Fruit fly (Drosophila melanogaster): Measurements from ENCODE around the gene CG4199.

Gene CG4199

dm6 chrX:2071878-2072817 lies 1.1 kb downstream of the CG4199 start, which contains the start of gene Rtca (continued):
- TF ChIP-seq ci (GFP tag; IDR thresholded peaks at IDR 0.05) (peak; percentile 52; the same call in 1 of the 3 replicates), danr (GFP tag; IDR thresholded peaks at IDR 0.05) (peak; percentile 48; the same call in 1 of the 2 replicates), HLH4C (GFP tag; IDR thresholded peaks at IDR 0.05; ENCODE audit: partially characterized antibody) (no peak), wek (GFP tag; optimal IDR thresholded peaks at IDR 0.05) (no peak), CG13287 (GFP tag; IDR thresholded peaks at IDR 0.05; ENCODE audit: partially characterized antibody) (0 out of 2 replicates have a peak, but pooled peaks have one; percentile 13), CG30431 (GFP tag; optimal IDR thresholded peaks at IDR 0.05) (peak; percentile 6), Atf6 (GFP tag; IDR thresholded peaks at IDR 0.05) (peak; percentile 68), CG17802 (tag; optimal IDR thresholded peaks at IDR 0.05) (no peak), hbn (GFP tag; IDR thresholded peaks at IDR 0.05; ENCODE audit: partially characterized antibody) (no peak), CG18262 (tag; optimal IDR thresholded peaks at IDR 0.05) (peak; percentile 60), CG8359 (GFP tag; optimal IDR thresholded peaks at IDR 0.05; ENCODE audit: borderline replicate concordance) (no peak), TFAM (GFP tag; optimal IDR thresholded peaks at IDR 0.05) (no peak), Hey (tag; optimal IDR thresholded peaks at IDR 0.05) (no peak), run (tag; optimal IDR thresholded peaks at IDR 0.05) (no peak), Optix (GFP tag; IDR thresholded peaks at IDR 0.05) (peak; percentile 65; the same call in 1 of the 3 replicates), fd64A (GFP tag; optimal IDR thresholded peaks at IDR 0.05) (no peak), CG13123 (GFP tag; optimal IDR thresholded peaks at IDR 0.05) (peak; percentile 3), CG9932 (GFP tag; IDR thresholded peaks at IDR 0.05) (peak; percentile 51; the same call in 1 of the 2 replicates), CG1647 (GFP tag; optimal IDR thresholded peaks at IDR 0.05) (peak; percentile 19), E2f1 (GFP tag; IDR thresholded peaks at IDR 0.05) (peak; percentile 72), CG13894 (tag; optimal IDR thresholded peaks at IDR 0.05) (peak; percentile 55), Hmx (GFP tag; optimal IDR thresholded peaks at IDR 0.05) (no peak), CG6254 (GFP tag; optimal IDR thresholded peaks at IDR 0.05) (peak; percentile 40), Nf-YB (GFP tag; optimal IDR thresholded peaks at IDR 0.05) (peak; percentile 19), CG11093 (GFP tag; IDR thresholded peaks at IDR 0.05) (peak; percentile 38; the same call in 1 of the 3 replicates), CG2129 (GFP tag; IDR thresholded peaks at IDR 0.05; ENCODE audit: partially characterized antibody) (no peak), CG11695 (GFP tag; IDR thresholded peaks at IDR 0.05) (peak; percentile 67), Ets97D (GFP tag; optimal IDR thresholded peaks at IDR 0.05) (no peak), Dp (GFP tag; optimal IDR thresholded peaks at IDR 0.05) (no peak), Hmr (GFP tag; optimal IDR thresholded peaks at IDR 0.05) (peak; percentile 84), CG17912 (GFP tag; optimal IDR thresholded peaks at IDR 0.05) (no peak), Doc2 (GFP tag; IDR thresholded peaks at IDR 0.05) (no peak), CG9437 (GFP tag; optimal IDR thresholded peaks at IDR 0.05) (peak; percentile 21), Oaz (GFP tag; IDR thresholded peaks at IDR 0.05) (no peak), ind (GFP tag; optimal IDR thresholded peaks at IDR 0.05) (peak; percentile 77), CG4282 (GFP tag; optimal IDR thresholded peaks at IDR 0.05) (peak; percentile 13), CG12155 (GFP tag; optimal IDR thresholded peaks at IDR 0.05) (peak; percentile 46), yki (optimal IDR thresholded peaks at IDR 0.05) (no peak), CG3995 (GFP tag; optimal IDR thresholded peaks at IDR 0.05) (no peak), nom (GFP tag; optimal IDR thresholded peaks at IDR 0.05) (peak; percentile 92), CG10979 (tag; optimal IDR thresholded peaks at IDR 0.05) (peak; percentile 64), B-H1 (GFP tag; IDR thresholded peaks at IDR 0.05) (peak; percentile 48; the same call in 1 of the 3 replicates), z (GFP tag; IDR thresholded peaks at IDR 0.05) (no peak), Tbp (GFP tag; optimal IDR thresholded peaks at IDR 0.05) (no peak), Max (GFP tag; optimal IDR thresholded peaks at IDR 0.05) (peak; percentile 58), CG13775 (GFP tag; optimal IDR thresholded peaks at IDR 0.05) (peak; percentile 46), CG34376 (GFP tag; optimal IDR thresholded peaks at IDR 0.05) (peak; percentile 37), BtbVII (GFP tag; optimal IDR thresholded peaks at IDR 0.05) (peak; percentile 72)

All from whole organism, embryonic.